Worm (Caenorhabditis elegans) whole organism, early embryonic: ENCODE results near the gene Y38H6A.3.
"Not testable (repeated sequence)": the region's sequence is repeated elsewhere in the genome, so short reads cannot be mapped to it uniquely, and the experiment has no call there.

ENCODE experiments used
- B0310.2 ChIP-seq: sonication (generic microtip); optimal IDR thresholded peaks from 2 replicates; lab custom pipeline; 2016; ENCODE audit warnings: mild to moderate bottlenecking, missing genetic modification characterization, missing compliant biosample characterization
- F13C5.2 ChIP-seq: sonication (generic microtip); optimal IDR thresholded peaks from 2 replicates; lab custom pipeline; 2017; ENCODE audit warnings: mild to moderate bottlenecking, missing genetic modification characterization, inconsistent platforms, missing compliant biosample characterization
- aly-1 ChIP-seq: sonication (generic microtip); optimal IDR thresholded peaks from 2 replicates; lab custom pipeline; 2016; ENCODE audit warnings: missing genetic modification characterization, missing compliant biosample characterization
- ama-1 ChIP-seq: fragments of 150-350 bp; optimal IDR thresholded peaks from 2 replicates; lab custom pipeline; 2014
- ceh-13 ChIP-seq: fragments of 200-800 bp; sonication (Bioruptor generic); optimal IDR thresholded peaks from 2 replicates; lab custom pipeline; 2018; ENCODE audit warnings: mild to moderate bottlenecking, missing genetic modification characterization, missing compliant biosample characterization
- ceh-36 ChIP-seq: sonication (generic microtip); optimal IDR thresholded peaks from 2 replicates; lab custom pipeline; 2016; ENCODE audit warnings: missing genetic modification characterization, inconsistent platforms, missing compliant biosample characterization
- ets-7 ChIP-seq: sonication (generic microtip); optimal IDR thresholded peaks from 2 replicates; lab custom pipeline; 2016; ENCODE audit warnings: missing genotype, missing genetic modification characterization, missing compliant biosample characterization
- flt-1 ChIP-seq: fragments of 200-800 bp; sonication (Bioruptor generic); IDR thresholded peaks from 2 replicates; pipeline ENCODE4 v1.3.6; 2022; ENCODE audit warnings: missing genetic modification characterization, missing compliant biosample characterization
- hmbx-1 ChIP-seq: sonication (generic microtip); optimal IDR thresholded peaks from 2 replicates; lab custom pipeline; 2016; ENCODE audit warnings: mild to moderate bottlenecking, missing genetic modification characterization, missing compliant biosample characterization
- hmg-4 ChIP-seq: fragments of 200-800 bp; sonication (Bioruptor generic); optimal IDR thresholded peaks from 2 replicates; lab custom pipeline; 2018; ENCODE audit warnings: mild to moderate bottlenecking, missing genetic modification characterization, missing compliant biosample characterization
- hnd-1 ChIP-seq: sonication (generic microtip); optimal IDR thresholded peaks from 2 replicates; lab custom pipeline; 2016; ENCODE audit warnings: missing genetic modification characterization, missing compliant biosample characterization
- pes-1 ChIP-seq: fragments of 200-800 bp; sonication (Bioruptor generic); IDR thresholded peaks from 2 replicates; pipeline ENCODE4 v1.3.6; 2022; ENCODE audit warnings: missing genetic modification reagents, missing genetic modification characterization, missing compliant biosample characterization
- scrt-1 ChIP-seq: fragments of 200-800 bp; sonication (Bioruptor generic); IDR thresholded peaks from 2 replicates; pipeline ENCODE4 v1.3.6; 2022; ENCODE audit warnings: missing genetic modification characterization, missing compliant biosample characterization
- sea-1 ChIP-seq: fragments of 200-800 bp; sonication (Bioruptor generic); conservative IDR thresholded peaks from 2 replicates; pipeline ENCODE4 v1.3.6; 2022; ENCODE audit warnings: missing genetic modification characterization, missing compliant biosample characterization
- tbx-11 ChIP-seq: fragments of 200-800 bp; sonication (Bioruptor generic); IDR thresholded peaks from 2 replicates; pipeline ENCODE4 v1.3.6; 2022; ENCODE audit warnings: missing genetic modification characterization, missing compliant biosample characterization
- tbx-37 ChIP-seq: fragments of 200-800 bp; sonication (Bioruptor generic); conservative IDR thresholded peaks from 2 replicates; pipeline ENCODE4 v1.3.6; 2022; ENCODE audit warnings: missing genetic modification reagents, missing genetic modification characterization, missing compliant biosample characterization
- tra-4 ChIP-seq: sonication (generic microtip); optimal IDR thresholded peaks from 2 replicates; lab custom pipeline; 2017; ENCODE audit warnings: missing genetic modification characterization, missing compliant biosample characterization

Gene Y38H6A.3

DNA sequence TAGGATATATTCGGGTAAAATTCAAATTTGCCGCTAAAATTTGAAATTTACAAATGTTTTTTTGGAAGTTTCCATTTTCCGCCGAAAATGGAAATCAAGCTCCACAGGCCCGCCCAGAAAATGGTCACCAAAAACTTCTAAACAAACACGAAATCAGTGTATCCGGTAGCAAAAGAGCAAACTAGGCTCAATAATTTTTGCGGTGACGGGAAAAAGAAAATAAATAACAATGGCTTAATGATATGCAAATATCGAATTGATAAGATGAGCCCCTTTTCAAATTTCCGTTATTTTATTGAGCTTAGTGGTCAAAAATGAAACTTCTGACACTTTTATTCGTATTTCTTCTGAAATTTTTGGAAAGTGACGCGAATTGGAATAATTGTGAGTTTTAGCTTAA lies at the start of gene Y38H6A.3:
TSS of gene Y38H6A.3 (plus strand) at position 301 of the 400 bp plus-strand sequence.
- no peak for TF ChIP-seq flt-1
- TF ChIP-seq sea-1 (GFP tag; lab: Robert Waterston, UW), result no peak
- TF ChIP-seq tra-4 (tag; lab: Kevin White, UChicago), result no peak

DNA sequence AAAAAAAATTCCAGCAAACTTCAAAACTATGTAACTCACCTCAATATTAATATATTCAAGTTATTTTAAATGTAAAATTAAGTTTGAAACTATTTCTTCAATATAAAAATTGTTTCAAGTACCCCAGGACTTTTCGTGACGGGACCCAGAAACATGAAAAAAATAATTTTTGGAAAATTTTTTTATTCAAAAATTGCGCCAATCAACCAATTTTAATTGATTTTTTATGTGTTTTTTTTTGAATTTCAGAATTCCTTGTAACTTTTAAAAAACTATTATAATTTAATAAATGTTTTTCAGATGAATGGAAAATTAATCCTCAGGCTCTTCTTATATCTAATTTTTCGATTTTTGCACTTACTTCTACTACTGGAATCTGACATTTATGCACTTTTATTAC lies 47.3 kb upstream of the Y38H6A.3 start, which contains the start of gene ZC15.5:
TSS of gene ZC15.5 (plus strand) at position 301 of the 400 bp plus-strand sequence.
- no peak for TF ChIP-seq tbx-37 (GFP tag; lab: Robert Waterston, UW)
- no peak for TF ChIP-seq ama-1 (lab: Kevin White, UChicago)
- no peak for TF ChIP-seq flt-1
- TF ChIP-seq hmg-4 (GFP tag; lab: Kevin White, UChicago), result no peak
- no peak for TF ChIP-seq pes-1 (GFP tag; lab: Robert Waterston, UW)
- no peak for TF ChIP-seq sea-1 (GFP tag; lab: Robert Waterston, UW)
- TF ChIP-seq ceh-36 (tag; lab: Kevin White, UChicago), result no peak
- TF ChIP-seq hmbx-1 (tag; lab: Kevin White, UChicago), result no peak
- no peak for TF ChIP-seq tbx-11
- TF ChIP-seq B0310.2 (tag; lab: Kevin White, UChicago), result no peak
- no peak for TF ChIP-seq F13C5.2 (tag; lab: Kevin White, UChicago)
- no peak for TF ChIP-seq aly-1 (tag; lab: Kevin White, UChicago)
- TF ChIP-seq hnd-1, result no peak
- no peak for TF ChIP-seq scrt-1 (GFP tag; lab: Robert Waterston, UW)
- no peak for TF ChIP-seq ceh-13 (GFP tag; lab: Kevin White, UChicago)
- TF ChIP-seq tra-4 (tag; lab: Kevin White, UChicago), result no peak
- no peak for TF ChIP-seq ets-7 (tag; lab: Kevin White, UChicago)

DNA sequence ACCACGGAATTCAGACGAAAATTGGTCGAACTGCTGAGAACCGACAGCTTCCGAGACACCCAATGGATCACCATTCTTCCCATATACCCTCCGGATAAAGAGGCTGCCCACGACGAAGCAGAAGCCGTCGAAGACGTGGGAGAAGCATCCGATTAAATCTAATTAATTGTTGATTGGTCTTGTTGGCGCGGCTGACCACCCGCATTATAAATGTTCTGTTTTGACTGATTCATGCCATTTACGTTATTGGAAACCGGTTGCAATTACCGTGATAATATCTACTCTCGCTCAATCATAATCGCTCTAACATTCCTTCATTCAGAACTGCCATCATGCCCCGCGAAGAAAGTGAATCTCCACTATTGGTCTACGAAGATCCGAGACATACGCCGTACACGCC lies 41.7 kb upstream of the Y38H6A.3 start, which contains the start of gene ZC15.3:
TSS of gene ZC15.3 (plus strand) at position 301 of the 400 bp plus-strand sequence.
- TF ChIP-seq B0310.2 (tag; lab: Kevin White, UChicago); pes-1 (GFP tag; lab: Robert Waterston, UW); ama-1 (lab: Kevin White, UChicago): not testable (repeated sequence)

DNA sequence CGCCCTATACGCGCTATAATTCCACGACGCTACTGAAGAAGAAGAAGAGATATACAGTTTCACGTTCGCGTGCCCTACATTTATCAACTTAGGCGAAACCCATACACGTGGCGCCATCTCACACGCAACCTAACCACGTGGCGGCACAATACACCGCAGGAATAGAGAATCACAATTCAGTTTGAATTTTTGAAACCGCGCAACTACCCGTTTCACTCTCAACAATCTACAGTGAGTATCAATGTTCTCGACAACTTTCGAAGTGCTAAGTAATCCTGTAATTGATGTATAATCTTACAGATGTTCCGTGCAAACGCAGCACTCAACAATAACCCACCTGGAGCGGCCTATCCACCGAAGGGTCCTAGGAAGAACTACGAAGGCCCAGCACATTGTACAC lies 39.2 kb upstream of the Y38H6A.3 start, which contains the start of gene ZC15.1:
TSS of gene ZC15.1 (plus strand) at position 301 of the 400 bp plus-strand sequence.
- TF ChIP-seq tbx-11 (no peak), sea-1 (GFP tag; lab: Robert Waterston, UW) (no peak), ets-7 (tag; lab: Kevin White, UChicago) (no peak), ceh-13 (GFP tag; lab: Kevin White, UChicago) (no peak)

DNA sequence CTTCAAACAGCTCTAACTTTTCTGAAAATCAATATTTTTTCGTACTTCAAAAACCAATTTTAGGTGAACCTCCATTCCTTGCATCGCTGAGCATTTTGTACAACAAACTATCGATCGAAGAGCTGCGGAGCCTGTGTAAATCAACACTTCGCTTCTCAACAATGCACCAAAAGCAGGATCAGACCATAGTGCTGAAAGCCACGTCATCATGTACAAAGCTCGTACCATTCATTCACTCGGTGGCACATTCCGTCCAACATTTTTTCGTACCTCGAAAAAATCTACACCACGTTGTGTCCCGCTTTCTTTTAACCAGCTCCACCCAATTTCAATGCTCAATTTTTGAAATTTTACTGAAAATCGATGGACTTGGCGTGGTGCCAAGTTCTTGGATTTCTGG lies 34.4 kb upstream of the Y38H6A.3 start, which contains the start of gene ZC15.10:
TSS of gene ZC15.10 (plus strand) at position 162 of the 400 bp plus-strand sequence.
- no peak for TF ChIP-seq flt-1
- no peak for TF ChIP-seq hnd-1
- TF ChIP-seq ama-1 (lab: Kevin White, UChicago), result no peak
- TF ChIP-seq scrt-1 (GFP tag; lab: Robert Waterston, UW), result no peak
- TF ChIP-seq tra-4 (tag; lab: Kevin White, UChicago), result no peak
- TF ChIP-seq B0310.2 (tag; lab: Kevin White, UChicago), result no peak
- no peak for TF ChIP-seq ceh-36 (tag; lab: Kevin White, UChicago)
- TF ChIP-seq sea-1 (GFP tag; lab: Robert Waterston, UW), result no peak
- no peak for TF ChIP-seq hmg-4 (GFP tag; lab: Kevin White, UChicago)
- TF ChIP-seq ceh-13 (GFP tag; lab: Kevin White, UChicago), result no peak
- no peak for TF ChIP-seq aly-1 (tag; lab: Kevin White, UChicago)
- TF ChIP-seq ets-7 (tag; lab: Kevin White, UChicago), result no peak

DNA sequence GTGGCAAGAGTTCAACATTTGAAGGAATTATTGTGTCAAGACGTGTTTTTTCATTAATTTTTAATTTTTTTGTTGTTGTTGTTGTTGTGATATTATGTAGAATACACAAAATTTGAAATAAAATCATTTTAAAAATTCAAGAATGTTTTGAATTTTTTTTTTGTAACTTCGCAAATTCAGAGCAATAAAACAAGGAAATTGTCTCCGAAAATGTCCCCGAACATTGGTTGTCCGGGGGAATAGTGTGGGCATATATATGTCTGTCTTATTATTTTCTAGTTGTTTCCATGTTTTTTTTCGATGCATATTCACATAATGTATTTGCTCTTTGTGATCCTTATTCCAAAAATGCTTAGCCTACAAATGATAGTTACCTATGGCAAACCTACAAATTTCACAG lies 33.5 kb upstream of the Y38H6A.3 start, which contains the start of gene clec-262:
TSS of gene clec-262 (plus strand) at position 301 of the 400 bp plus-strand sequence.
- TF ChIP-seq scrt-1 (GFP tag; lab: Robert Waterston, UW) (no peak), hmg-4 (GFP tag; lab: Kevin White, UChicago) (no peak), B0310.2 (tag; lab: Kevin White, UChicago) (no peak), flt-1 (no peak), tbx-11 (no peak), sea-1 (GFP tag; lab: Robert Waterston, UW) (no peak), F13C5.2 (tag; lab: Kevin White, UChicago) (no peak), ama-1 (lab: Kevin White, UChicago) (no peak), pes-1 (GFP tag; lab: Robert Waterston, UW) (no peak), ceh-36 (tag; lab: Kevin White, UChicago) (no peak), ceh-13 (GFP tag; lab: Kevin White, UChicago) (no peak), tbx-37 (GFP tag; lab: Robert Waterston, UW) (no peak), tra-4 (tag; lab: Kevin White, UChicago) (no peak), aly-1 (tag; lab: Kevin White, UChicago) (no peak), hnd-1 (no peak), hmbx-1 (tag; lab: Kevin White, UChicago) (no peak), ets-7 (tag; lab: Kevin White, UChicago) (no peak)

DNA sequence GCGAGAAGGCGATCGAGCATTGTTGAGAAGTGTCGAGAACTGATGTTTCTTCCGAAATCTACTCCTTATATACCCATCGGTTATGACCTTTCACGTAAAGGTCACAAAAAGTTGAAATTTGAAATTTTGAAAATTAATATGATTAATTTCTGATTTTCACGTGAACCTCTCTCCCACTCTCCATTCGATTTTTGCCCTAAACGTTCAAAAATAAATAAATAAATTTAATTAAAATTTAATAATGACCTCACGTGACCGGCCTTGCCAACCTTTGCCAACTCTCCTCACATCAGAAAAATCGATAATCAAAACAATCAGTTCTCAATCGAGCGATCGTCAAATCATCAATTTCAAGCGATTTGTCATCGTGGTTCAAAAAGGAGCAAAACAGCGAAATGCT lies 27.5 kb upstream of the Y38H6A.3 start, which contains the start of gene Y113G7C.1:
TSS of gene Y113G7C.1 (plus strand) at position 301 of the 400 bp plus-strand sequence.
- TF ChIP-seq tra-4 (tag; lab: Kevin White, UChicago) (no peak), tbx-11 (no peak), ama-1 (lab: Kevin White, UChicago) (no peak)

DNA sequence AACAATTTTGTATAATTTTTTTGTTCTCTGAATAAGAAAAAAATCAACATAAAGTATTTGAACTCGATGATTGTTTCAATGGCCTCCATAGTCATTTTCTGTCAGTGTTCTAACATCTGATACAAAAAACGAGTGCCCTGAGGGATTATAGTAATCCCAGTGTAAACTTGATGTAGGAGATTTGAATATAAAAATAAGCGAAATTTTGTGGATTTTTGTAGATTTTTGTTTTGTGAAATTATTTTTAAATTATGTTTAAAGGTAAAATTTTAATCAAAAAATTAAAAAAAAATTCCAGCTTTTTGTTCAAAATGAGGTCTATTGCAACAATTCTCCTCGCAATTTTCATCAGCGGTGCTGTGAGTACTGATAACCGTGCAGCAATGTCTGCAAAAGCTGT lies 19.6 kb upstream of the Y38H6A.3 start, which contains the start of gene Y38H6A.1:
TSS of gene Y38H6A.1 (plus strand) at position 301 of the 400 bp plus-strand sequence.
- TF ChIP-seq tbx-37 (GFP tag; lab: Robert Waterston, UW) (no peak), ceh-13 (GFP tag; lab: Kevin White, UChicago) (no peak), tra-4 (tag; lab: Kevin White, UChicago) (no peak), hmbx-1 (tag; lab: Kevin White, UChicago) (no peak), hnd-1 (no peak), sea-1 (GFP tag; lab: Robert Waterston, UW) (no peak), B0310.2 (tag; lab: Kevin White, UChicago) (no peak), pes-1 (GFP tag; lab: Robert Waterston, UW) (no peak), F13C5.2 (tag; lab: Kevin White, UChicago) (no peak), aly-1 (tag; lab: Kevin White, UChicago) (no peak), scrt-1 (GFP tag; lab: Robert Waterston, UW) (no peak), flt-1 (no peak), ceh-36 (tag; lab: Kevin White, UChicago) (no peak), tbx-11 (no peak)
